Worm (Caenorhabditis elegans) whole organism, early embryonic: ENCODE measurements around the gene nlp-36.

Experiments
- B0310.2 ChIP-seq: sonication (generic microtip); optimal IDR thresholded peaks from 2 replicates; lab custom pipeline; 2016; ENCODE audit warnings: mild to moderate bottlenecking, missing genetic modification characterization, missing compliant biosample characterization
- F13C5.2 ChIP-seq: sonication (generic microtip); optimal IDR thresholded peaks from 2 replicates; lab custom pipeline; 2017; ENCODE audit warnings: mild to moderate bottlenecking, missing genetic modification characterization, inconsistent platforms, missing compliant biosample characterization
- aly-1 ChIP-seq: sonication (generic microtip); optimal IDR thresholded peaks from 2 replicates; lab custom pipeline; 2016; ENCODE audit warnings: missing genetic modification characterization, missing compliant biosample characterization
- ama-1 ChIP-seq: fragments of 150-350 bp; optimal IDR thresholded peaks from 2 replicates; lab custom pipeline; 2014
- ceh-13 ChIP-seq: fragments of 200-800 bp; sonication (Bioruptor generic); optimal IDR thresholded peaks from 2 replicates; lab custom pipeline; 2018; ENCODE audit warnings: mild to moderate bottlenecking, missing genetic modification characterization, missing compliant biosample characterization
- ceh-36 ChIP-seq: sonication (generic microtip); optimal IDR thresholded peaks from 2 replicates; lab custom pipeline; 2016; ENCODE audit warnings: missing genetic modification characterization, inconsistent platforms, missing compliant biosample characterization
- ets-7 ChIP-seq: sonication (generic microtip); optimal IDR thresholded peaks from 2 replicates; lab custom pipeline; 2016; ENCODE audit warnings: missing genotype, missing genetic modification characterization, missing compliant biosample characterization
- flt-1 ChIP-seq: fragments of 200-800 bp; sonication (Bioruptor generic); IDR thresholded peaks from 2 replicates; pipeline ENCODE4 v1.3.6; 2022; ENCODE audit warnings: missing genetic modification characterization, missing compliant biosample characterization
- hmbx-1 ChIP-seq: sonication (generic microtip); optimal IDR thresholded peaks from 2 replicates; lab custom pipeline; 2016; ENCODE audit warnings: mild to moderate bottlenecking, missing genetic modification characterization, missing compliant biosample characterization
- hmg-4 ChIP-seq: fragments of 200-800 bp; sonication (Bioruptor generic); optimal IDR thresholded peaks from 2 replicates; lab custom pipeline; 2018; ENCODE audit warnings: mild to moderate bottlenecking, missing genetic modification characterization, missing compliant biosample characterization
- hnd-1 ChIP-seq: sonication (generic microtip); optimal IDR thresholded peaks from 2 replicates; lab custom pipeline; 2016; ENCODE audit warnings: missing genetic modification characterization, missing compliant biosample characterization
- pes-1 ChIP-seq: fragments of 200-800 bp; sonication (Bioruptor generic); IDR thresholded peaks from 2 replicates; pipeline ENCODE4 v1.3.6; 2022; ENCODE audit warnings: missing genetic modification reagents, missing genetic modification characterization, missing compliant biosample characterization
- scrt-1 ChIP-seq: fragments of 200-800 bp; sonication (Bioruptor generic); IDR thresholded peaks from 2 replicates; pipeline ENCODE4 v1.3.6; 2022; ENCODE audit warnings: missing genetic modification characterization, missing compliant biosample characterization
- sea-1 ChIP-seq: fragments of 200-800 bp; sonication (Bioruptor generic); conservative IDR thresholded peaks from 2 replicates; pipeline ENCODE4 v1.3.6; 2022; ENCODE audit warnings: missing genetic modification characterization, missing compliant biosample characterization
- tbx-11 ChIP-seq: fragments of 200-800 bp; sonication (Bioruptor generic); IDR thresholded peaks from 2 replicates; pipeline ENCODE4 v1.3.6; 2022; ENCODE audit warnings: missing genetic modification characterization, missing compliant biosample characterization
- tbx-37 ChIP-seq: fragments of 200-800 bp; sonication (Bioruptor generic); conservative IDR thresholded peaks from 2 replicates; pipeline ENCODE4 v1.3.6; 2022; ENCODE audit warnings: missing genetic modification reagents, missing genetic modification characterization, missing compliant biosample characterization
- tra-4 ChIP-seq: sonication (generic microtip); optimal IDR thresholded peaks from 2 replicates; lab custom pipeline; 2017; ENCODE audit warnings: missing genetic modification characterization, missing compliant biosample characterization

Gene nlp-36

DNA sequence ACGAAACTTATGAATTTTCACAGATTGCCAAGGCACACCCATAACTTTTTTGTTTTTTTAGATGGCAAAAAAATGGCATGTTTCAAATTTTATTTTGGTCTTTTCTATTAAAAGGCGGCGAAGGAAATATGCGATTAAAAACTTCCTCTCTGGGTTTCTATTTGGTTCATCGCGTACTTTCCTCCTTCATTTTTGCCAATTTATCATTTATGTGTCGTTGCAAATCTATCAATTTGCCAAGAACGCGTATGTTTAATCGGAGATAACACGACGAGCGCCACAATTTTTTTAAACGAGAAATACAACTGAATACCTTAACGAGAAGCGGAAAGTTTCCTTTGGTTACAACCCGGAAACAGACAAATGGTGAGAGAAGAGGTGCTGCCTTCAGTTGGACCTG is 16.1 kb upstream of the nlp-36 start:
- TF ChIP-seq hmg-4 (GFP tag; lab: Kevin White, UChicago) (no peak), hmbx-1 (no peak), tbx-37 (GFP tag; lab: Robert Waterston, UW) (no peak), tra-4 (no peak), tbx-11 (GFP tag; lab: Robert Waterston, UW) (no peak), aly-1 (tag; lab: Kevin White, UChicago) (no peak), scrt-1 (GFP tag; lab: Robert Waterston, UW) (no peak), hnd-1 (tag; lab: Kevin White, UChicago) (no peak), pes-1 (GFP tag; lab: Robert Waterston, UW) (no peak), ama-1 (lab: Kevin White, UChicago) (no peak), sea-1 (GFP tag; lab: Robert Waterston, UW) (no peak), ets-7 (no peak), ceh-36 (tag; lab: Kevin White, UChicago) (no peak), ceh-13 (no peak)

DNA sequence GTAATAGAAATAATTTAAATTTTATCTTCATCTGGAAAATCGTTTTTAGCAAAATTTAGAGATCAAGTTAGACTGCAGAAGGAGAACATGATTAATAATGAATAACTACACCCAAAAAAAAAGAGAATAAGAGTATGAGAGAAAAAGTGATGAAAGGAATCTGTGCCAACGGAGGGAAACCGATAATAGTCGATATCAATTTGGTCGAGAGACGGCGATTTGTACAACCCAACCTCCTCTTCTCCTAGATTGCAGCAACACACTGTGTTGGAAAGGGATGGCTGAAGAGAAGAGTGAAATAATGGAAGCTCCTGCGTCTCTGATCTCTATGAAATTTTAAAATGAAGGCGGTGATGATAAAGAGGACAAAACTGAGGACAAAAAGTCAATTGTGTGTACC is 14.0 kb upstream of the nlp-36 start:
- no peak for TF ChIP-seq tra-4
- no peak for TF ChIP-seq ceh-13
- TF ChIP-seq tbx-37 (GFP tag; lab: Robert Waterston, UW) = no peak
- no peak for TF ChIP-seq B0310.2 (tag; lab: Kevin White, UChicago)
- no peak for TF ChIP-seq hmbx-1
- no peak for TF ChIP-seq hmg-4 (GFP tag; lab: Kevin White, UChicago)

DNA sequence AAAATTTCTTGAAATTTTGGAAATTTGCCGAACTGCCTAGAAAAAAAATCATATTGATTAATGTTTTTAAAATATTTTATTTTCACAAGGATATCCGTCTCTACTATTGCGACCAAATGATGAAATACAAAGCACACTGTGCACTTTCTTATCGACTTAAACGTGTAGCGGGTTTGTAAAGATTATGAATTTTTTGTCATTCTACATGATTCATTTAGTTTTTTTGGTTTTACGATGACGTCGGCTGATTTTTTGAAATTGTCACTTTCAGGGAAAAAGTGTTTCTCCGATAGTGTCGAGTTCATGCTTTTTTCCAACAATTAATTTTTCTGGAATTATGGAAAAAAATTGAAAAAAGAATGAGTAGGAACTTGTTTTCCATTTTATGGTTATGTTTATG is 12.0 kb upstream of the nlp-36 start:
- TF ChIP-seq tbx-11 (GFP tag; lab: Robert Waterston, UW) = no peak
- TF ChIP-seq ceh-13 = no peak
- no peak for TF ChIP-seq hnd-1 (tag; lab: Kevin White, UChicago)
- no peak for TF ChIP-seq hmbx-1
- TF ChIP-seq tra-4 = no peak
- no peak for TF ChIP-seq sea-1 (GFP tag; lab: Robert Waterston, UW)
- TF ChIP-seq flt-1 = no peak

DNA sequence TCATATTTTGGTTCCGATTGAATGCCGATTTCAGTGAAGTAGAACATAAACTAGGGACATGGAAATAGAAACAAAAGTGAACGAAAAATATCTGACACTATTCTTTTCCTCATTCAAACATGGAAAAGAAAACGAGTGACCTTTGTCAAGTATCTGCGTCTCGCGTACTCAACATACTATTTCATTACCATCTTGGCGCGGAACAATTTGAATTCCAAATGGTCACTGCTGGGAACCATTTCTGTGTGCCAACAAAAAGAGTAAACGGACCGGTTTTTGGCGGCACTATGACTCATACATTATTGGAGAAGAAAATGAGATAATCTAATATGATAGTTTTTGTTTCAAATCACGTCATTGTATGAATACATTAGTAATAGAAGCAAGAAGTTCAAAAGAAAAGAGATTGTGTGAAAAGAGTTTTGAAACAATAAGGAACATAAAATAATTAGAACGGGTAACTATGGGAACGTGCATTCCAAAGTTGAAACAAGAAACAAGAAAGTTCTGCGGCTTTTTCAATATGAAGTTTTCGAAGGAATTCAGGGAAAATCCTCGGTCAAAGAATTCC is 6.0 kb upstream of the nlp-36 start:
- no peak for TF ChIP-seq F13C5.2 (tag; lab: Kevin White, UChicago)
- no peak for TF ChIP-seq aly-1 (tag; lab: Kevin White, UChicago)
- no peak for TF ChIP-seq B0310.2 (tag; lab: Kevin White, UChicago)
- TF ChIP-seq sea-1 (GFP tag; lab: Robert Waterston, UW) = no peak

DNA sequence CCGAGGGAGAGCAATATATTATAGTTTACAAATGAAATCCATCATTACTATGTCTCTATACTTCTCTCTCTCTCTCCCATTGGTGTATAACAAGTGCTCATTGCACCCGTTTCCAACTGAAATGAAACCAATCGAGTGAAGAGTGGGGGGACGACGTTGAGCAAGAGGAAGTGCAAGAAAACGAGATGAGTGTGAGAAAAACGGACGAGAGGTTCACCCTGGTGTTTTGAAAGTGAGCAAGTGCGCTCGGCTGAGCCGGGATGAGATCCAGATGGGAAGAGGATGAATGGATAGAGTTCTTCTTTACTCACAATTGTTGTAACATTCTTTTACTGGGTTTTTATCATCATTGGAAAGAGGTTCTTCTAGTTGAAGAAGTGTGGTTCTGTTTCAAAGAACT is 4.8 kb upstream of the nlp-36 start:
- TF ChIP-seq pes-1 (GFP tag; lab: Robert Waterston, UW) (no peak), ceh-13 (no peak), tbx-11 (GFP tag; lab: Robert Waterston, UW) (no peak), F13C5.2 (tag; lab: Kevin White, UChicago) (no peak), ama-1 (lab: Kevin White, UChicago) (no peak), scrt-1 (GFP tag; lab: Robert Waterston, UW) (no peak), hmbx-1 (no peak), B0310.2 (tag; lab: Kevin White, UChicago) (no peak), sea-1 (GFP tag; lab: Robert Waterston, UW) (no peak), ceh-36 (tag; lab: Kevin White, UChicago) (no peak), ets-7 (no peak), aly-1 (tag; lab: Kevin White, UChicago) (no peak)

DNA sequence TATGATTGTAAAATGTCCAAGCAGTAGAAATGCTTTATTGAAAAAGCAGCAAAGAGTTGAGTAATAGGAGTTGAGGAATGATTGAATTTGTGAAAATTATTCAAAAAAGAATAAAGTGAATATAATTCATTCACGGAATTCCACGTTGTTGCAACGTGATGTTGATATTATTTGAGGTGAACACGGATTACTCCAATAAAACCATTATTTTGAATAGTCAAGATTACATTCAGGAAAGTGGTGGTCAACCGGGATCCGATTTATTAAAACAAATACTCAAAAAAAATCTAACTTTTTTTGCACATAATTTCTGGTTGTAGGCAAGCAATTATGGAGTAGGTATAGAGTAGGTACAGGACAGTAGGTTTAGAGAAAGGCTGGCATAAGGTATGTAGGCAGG is 3.2 kb upstream of the nlp-36 start, which contains the start of gene bre-3:
TSS of gene bre-3 (minus strand) at position 101 of the 400 bp plus-strand sequence.
- TF ChIP-seq aly-1 (tag; lab: Kevin White, UChicago) = no peak
- no peak for TF ChIP-seq scrt-1 (GFP tag; lab: Robert Waterston, UW)
- TF ChIP-seq pes-1 (GFP tag; lab: Robert Waterston, UW) = no peak
- no peak for TF ChIP-seq flt-1
- no peak for TF ChIP-seq sea-1 (GFP tag; lab: Robert Waterston, UW)
- no peak for TF ChIP-seq B0310.2 (tag; lab: Kevin White, UChicago)
- TF ChIP-seq hnd-1 (tag; lab: Kevin White, UChicago) = no peak
- TF ChIP-seq ets-7 = no peak
- no peak for TF ChIP-seq ceh-13
- TF ChIP-seq tra-4 = no peak
- no peak for TF ChIP-seq ama-1 (lab: Kevin White, UChicago)
- TF ChIP-seq tbx-11 (GFP tag; lab: Robert Waterston, UW) = no peak
- no peak for TF ChIP-seq hmbx-1
- TF ChIP-seq F13C5.2 (tag; lab: Kevin White, UChicago) = no peak

DNA sequence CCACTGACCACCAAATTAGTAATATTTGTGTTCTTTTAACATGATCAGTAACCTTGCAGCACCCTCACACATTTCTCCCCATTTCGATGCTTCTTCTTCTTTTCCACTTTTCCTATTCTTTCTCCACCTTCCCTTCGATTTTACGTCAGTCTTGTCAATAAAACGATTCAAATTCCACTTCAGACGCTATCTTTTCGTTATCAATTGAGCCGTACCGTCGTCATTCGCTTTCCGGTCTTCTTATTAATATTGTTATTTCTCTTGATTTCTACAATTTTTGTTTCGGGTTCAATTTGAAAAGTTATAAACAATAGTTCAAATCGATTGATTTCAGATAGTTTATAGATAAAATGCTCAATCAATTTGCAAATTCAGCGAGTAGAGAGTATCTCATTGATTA is 1.1 kb upstream of the nlp-36 start:
- TF ChIP-seq hnd-1 (tag; lab: Kevin White, UChicago) = no peak
- TF ChIP-seq F13C5.2 (tag; lab: Kevin White, UChicago) = no peak
- no peak for TF ChIP-seq ets-7
- no peak for TF ChIP-seq tbx-11 (GFP tag; lab: Robert Waterston, UW)
- no peak for TF ChIP-seq B0310.2 (tag; lab: Kevin White, UChicago)
- TF ChIP-seq ceh-36 (tag; lab: Kevin White, UChicago) = no peak
- no peak for TF ChIP-seq tra-4
- TF ChIP-seq ceh-13 = no peak
- no peak for TF ChIP-seq aly-1 (tag; lab: Kevin White, UChicago)
- TF ChIP-seq pes-1 (GFP tag; lab: Robert Waterston, UW) = no peak
- no peak for TF ChIP-seq ama-1 (lab: Kevin White, UChicago)
- TF ChIP-seq scrt-1 (GFP tag; lab: Robert Waterston, UW) = no peak
- no peak for TF ChIP-seq hmbx-1
- TF ChIP-seq tbx-37 (GFP tag; lab: Robert Waterston, UW) = no peak
- TF ChIP-seq flt-1 = no peak
- no peak for TF ChIP-seq sea-1 (GFP tag; lab: Robert Waterston, UW)
- TF ChIP-seq hmg-4 (GFP tag; lab: Kevin White, UChicago) = no peak

DNA sequence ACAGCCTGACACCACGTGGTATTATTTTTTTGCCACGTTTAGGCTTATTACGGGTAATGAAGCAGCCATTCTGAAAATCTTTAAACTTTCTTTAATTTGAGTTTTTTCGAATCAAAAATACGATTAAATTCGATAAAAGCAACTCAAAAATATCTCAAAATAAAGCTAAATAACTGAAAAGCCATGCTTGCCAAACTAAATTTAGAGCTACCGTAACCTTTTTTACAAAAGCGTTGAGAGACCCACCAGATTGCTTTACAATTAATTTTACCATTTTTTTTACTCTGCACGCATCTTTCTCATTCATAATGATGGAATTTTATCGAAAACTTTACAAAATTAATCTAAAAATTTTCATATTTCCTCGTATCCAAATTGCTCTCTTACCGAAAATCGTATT is 504 bp upstream of the nlp-36 start:
- TF ChIP-seq tbx-37 (GFP tag; lab: Robert Waterston, UW) (no peak), tbx-11 (GFP tag; lab: Robert Waterston, UW) (no peak), pes-1 (GFP tag; lab: Robert Waterston, UW) (no peak), B0310.2 (tag; lab: Kevin White, UChicago) (no peak), flt-1 (no peak), aly-1 (tag; lab: Kevin White, UChicago) (no peak), hmg-4 (GFP tag; lab: Kevin White, UChicago) (no peak), sea-1 (GFP tag; lab: Robert Waterston, UW) (no peak), F13C5.2 (tag; lab: Kevin White, UChicago) (no peak), ceh-13 (no peak), hnd-1 (tag; lab: Kevin White, UChicago) (no peak)
